Fruit fly (Drosophila melanogaster) Kc167 (cell line): ENCODE measurements around the gene wrm1.

Source experiments
- Myc ChIP-seq: fragments of >200 bp; optimal IDR thresholded peaks from 2 replicates; lab custom pipeline; 2017; ENCODE audit warnings: missing external identifiers
- Sin3A ChIP-seq: fragments of >200 bp; optimal IDR thresholded peaks from 2 replicates; lab custom pipeline; 2018; ENCODE audit warnings: missing external identifiers
- h ChIP-seq: fragments of >200 bp; optimal IDR thresholded peaks from 3 replicates; lab custom pipeline; 2018; ENCODE audit warnings: missing external identifiers
- insv ChIP-seq: fragments of >200 bp; optimal IDR thresholded peaks from 3 replicates; lab custom pipeline; 2018; ENCODE audit warnings: missing external identifiers
- psq ChIP-seq: fragments of >200 bp; optimal IDR thresholded peaks from 2 replicates; lab custom pipeline; 2017; ENCODE audit warnings: missing external identifiers
- ttk ChIP-seq: sonication (Bioruptor generic); optimal IDR thresholded peaks from 2 replicates; lab custom pipeline; 2017; ENCODE audit warnings: missing external identifiers

The wrm1 gene

dm6 chr3L:7326676-7327075, 8.3 kb downstream of the wrm1 start:
- TF ChIP-seq Sin3A: no peak
- no peak for TF ChIP-seq Myc
- no peak for TF ChIP-seq ttk (lab: Kevin White, UChicago)
- no peak for TF ChIP-seq h (lab: Kevin White, UChicago)
- no peak for TF ChIP-seq psq (lab: Kevin White, UChicago)
- TF ChIP-seq insv (lab: Kevin White, UChicago): no peak

- TF ChIP-seq ttk (lab: Kevin White, UChicago): no peak
- TF ChIP-seq Sin3A: no peak
- TF ChIP-seq insv (lab: Kevin White, UChicago): no peak
- no peak for TF ChIP-seq Myc
- no peak for TF ChIP-seq h (lab: Kevin White, UChicago)
- TF ChIP-seq psq (lab: Kevin White, UChicago): no peak
Observed at dm6 chr3L:7323348-7323747, 11.7 kb downstream of the wrm1 start, which contains the start of the genes RhoGEF4 and Rint1. Gene RhoGEF4, minus strand, starts transcription at chr3L:7323411. Gene Rint1, plus strand, starts transcription at chr3L:7323619.

DNA sequence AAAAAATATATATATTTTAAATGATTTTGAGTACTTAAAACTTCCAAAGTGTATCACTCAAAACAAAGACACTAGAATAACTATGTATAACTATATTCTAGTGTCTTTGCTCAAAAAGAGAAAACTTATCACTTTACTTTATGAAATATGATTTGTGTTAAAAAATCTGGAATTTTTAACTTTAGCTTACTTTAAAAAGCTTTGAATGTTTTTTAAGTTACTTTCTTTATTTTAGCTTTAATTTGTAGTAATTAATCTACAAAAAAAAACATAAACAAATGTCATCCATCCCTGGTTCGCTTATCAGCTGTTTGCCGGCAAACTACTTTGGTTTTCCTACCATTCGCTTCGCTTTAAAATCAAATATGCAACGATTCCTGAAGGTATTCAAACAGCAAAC, 15.3 kb downstream of the wrm1 start, which contains the start of gene CG8607:
CG8607 (plus strand) TSS at position 301 of the 400 bp plus-strand sequence.
- TF ChIP-seq h (lab: Kevin White, UChicago) (no peak), Myc (no peak), Sin3A (no peak)

DNA sequence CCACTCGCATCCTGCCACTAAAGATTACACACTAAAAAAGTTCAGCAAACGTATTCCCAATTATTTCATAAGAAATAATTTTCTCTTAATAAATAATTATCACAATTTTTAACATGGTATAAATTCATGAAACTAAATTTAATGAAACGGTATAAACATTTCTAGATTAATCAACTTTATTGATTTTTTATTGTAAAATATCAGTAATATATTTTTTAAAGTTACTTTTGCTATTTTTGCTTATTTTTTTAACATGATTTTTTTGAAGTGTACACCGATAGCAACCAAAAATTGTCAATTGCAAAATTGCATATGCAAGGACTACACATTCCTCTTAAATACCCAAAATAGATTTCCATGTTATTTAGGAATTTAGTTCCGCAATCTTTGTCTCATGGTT, 20.9 kb downstream of the wrm1 start:
- TF ChIP-seq Sin3A (no peak), ttk (lab: Kevin White, UChicago) (no peak), insv (lab: Kevin White, UChicago) (no peak), psq (lab: Kevin White, UChicago) (no peak)

- TF ChIP-seq psq (lab: Kevin White, UChicago) (no peak), insv (lab: Kevin White, UChicago) (no peak), Myc (no peak), Sin3A (no peak)
Observed at dm6 chr3L:7313559-7314132, 21.4 kb downstream of the wrm1 start.

- TF ChIP-seq psq (lab: Kevin White, UChicago): no peak
- no peak for TF ChIP-seq insv (lab: Kevin White, UChicago)
- TF ChIP-seq ttk (lab: Kevin White, UChicago): no peak
- TF ChIP-seq Myc: no peak
- TF ChIP-seq h (lab: Kevin White, UChicago): no peak
- TF ChIP-seq Sin3A: no peak
Observed at dm6 chr3L:7312754-7313153, 22.3 kb downstream of the wrm1 start, which contains the start of gene unc-13-4A. Gene unc-13-4A, minus strand, starts transcription at chr3L:7312896.

dm6 chr3L:7300660-7301059, 34.4 kb downstream of the wrm1 start:
- TF ChIP-seq insv (lab: Kevin White, UChicago) (no peak), Sin3A (no peak), h (lab: Kevin White, UChicago) (no peak), Myc (no peak), psq (lab: Kevin White, UChicago) (no peak), ttk (lab: Kevin White, UChicago) (no peak)
